Worm (Caenorhabditis elegans) whole organism, late embryonic: Measurements from ENCODE around the gene rpl-9.
"Not testable (repeated sequence)": the region's sequence is repeated elsewhere in the genome, so short reads cannot be mapped to it uniquely, and the experiment has no call there.

Source experiments
- K02D7.2 ChIP-seq: sonication (generic microtip); optimal IDR thresholded peaks from 2 replicates; lab custom pipeline; 2017; ENCODE audit warnings: mild to moderate bottlenecking, missing genetic modification characterization, missing compliant biosample characterization
- K09A11.1 ChIP-seq: sonication (generic microtip); optimal IDR thresholded peaks from 2 replicates; lab custom pipeline; 2017; ENCODE audit warnings: antibody characterized with exemption, mild to moderate bottlenecking, missing genetic modification characterization, missing compliant biosample characterization; ENCODE audit not compliant: insufficient read depth
- T23F11.4 ChIP-seq: fragments of 200-800 bp; sonication (Bioruptor generic); optimal IDR thresholded peaks from 2 replicates; lab custom pipeline; 2018; ENCODE audit warnings: mild to moderate bottlenecking, missing genetic modification characterization, missing compliant biosample characterization
- Y22D7AL.16 ChIP-seq: sonication (generic microtip); optimal IDR thresholded peaks from 2 replicates; lab custom pipeline; 2016; ENCODE audit warnings: missing genetic modification characterization, missing compliant biosample characterization
- ceh-18 ChIP-seq: sonication (generic microtip); optimal IDR thresholded peaks from 2 replicates; lab custom pipeline; 2016; ENCODE audit warnings: missing genetic modification characterization, missing compliant biosample characterization
- ceh-19 ChIP-seq: fragments of 200-800 bp; sonication (Bioruptor generic); optimal IDR thresholded peaks from 2 replicates; lab custom pipeline; 2018; ENCODE audit warnings: mild to moderate bottlenecking, missing genetic modification characterization, missing compliant biosample characterization
- ceh-30 ChIP-seq: fragments of 150-350 bp; optimal IDR thresholded peaks from 2 replicates; lab custom pipeline; 2014; ENCODE audit warnings: missing biosample characterization, missing genetic modification characterization
- ceh-31 ChIP-seq: sonication (generic microtip); optimal IDR thresholded peaks from 2 replicates; lab custom pipeline; 2016; ENCODE audit warnings: missing genetic modification characterization, missing compliant biosample characterization
- ceh-34 ChIP-seq: sonication (generic microtip); optimal IDR thresholded peaks from 2 replicates; lab custom pipeline; 2016; ENCODE audit warnings: mild to moderate bottlenecking, missing genetic modification characterization, missing compliant biosample characterization
- ceh-45 ChIP-seq: fragments of 200-800 bp; sonication (Bioruptor generic); IDR thresholded peaks from 2 replicates; pipeline ENCODE4 v1.3.6; 2022; ENCODE audit warnings: missing genetic modification reagents, missing genetic modification characterization, missing compliant biosample characterization
- ceh-48 ChIP-seq: sonication (generic microtip); optimal IDR thresholded peaks from 2 replicates; lab custom pipeline; 2016; ENCODE audit warnings: missing genetic modification characterization, inconsistent platforms, missing compliant biosample characterization
- ceh-6 ChIP-seq: fragments of 200-800 bp; sonication (Bioruptor generic); optimal IDR thresholded peaks from 2 replicates; lab custom pipeline; 2018; ENCODE audit warnings: mild to moderate bottlenecking, missing genetic modification characterization, missing compliant biosample characterization
- dmd-4 ChIP-seq: sonication (generic microtip); optimal IDR thresholded peaks from 2 replicates; lab custom pipeline; 2016; ENCODE audit warnings: borderline replicate concordance, missing genetic modification characterization, missing compliant biosample characterization
- elt-2 ChIP-seq: sonication (generic microtip); optimal IDR thresholded peaks from 2 replicates; lab custom pipeline; 2016; ENCODE audit warnings: missing genetic modification reagents, missing genetic modification characterization, missing compliant biosample characterization
- eyg-1 ChIP-seq: sonication (generic microtip); optimal IDR thresholded peaks from 2 replicates; lab custom pipeline; 2016; ENCODE audit warnings: missing genotype, missing genetic modification characterization, missing compliant biosample characterization
- fax-1 ChIP-seq: sonication (generic microtip); optimal IDR thresholded peaks from 2 replicates; lab custom pipeline; 2016; ENCODE audit warnings: missing genotype, missing genetic modification characterization, missing compliant biosample characterization
- fkh-6 ChIP-seq: sonication (generic microtip); optimal IDR thresholded peaks from 2 replicates; lab custom pipeline; 2016; ENCODE audit warnings: missing genetic modification characterization, missing compliant biosample characterization
- gmeb-2 ChIP-seq: sonication (generic microtip); optimal IDR thresholded peaks from 2 replicates; lab custom pipeline; 2016; ENCODE audit warnings: missing genetic modification characterization, inconsistent platforms, missing compliant biosample characterization
- hlh-13 ChIP-seq: fragments of 200-800 bp; sonication (Bioruptor generic); optimal IDR thresholded peaks from 2 replicates; lab custom pipeline; 2018; ENCODE audit warnings: mild to moderate bottlenecking, missing genetic modification characterization, missing compliant biosample characterization
- hlh-30 ChIP-seq: sonication (generic microtip); optimal IDR thresholded peaks from 2 replicates; lab custom pipeline; 2017; ENCODE audit warnings: antibody characterized with exemption, missing genetic modification characterization, missing compliant biosample characterization; ENCODE audit not compliant: insufficient read depth
- mec-3 ChIP-seq: sonication (generic microtip); optimal IDR thresholded peaks from 2 replicates; lab custom pipeline; 2016; ENCODE audit warnings: borderline replicate concordance, missing genetic modification characterization, missing compliant biosample characterization
- nhr-11 ChIP-seq: fragments of 150-350 bp; optimal IDR thresholded peaks from 2 replicates; lab custom pipeline; 2014; ENCODE audit warnings: missing biosample characterization, missing genetic modification characterization
- odd-2 ChIP-seq: sonication (generic microtip); optimal IDR thresholded peaks from 2 replicates; lab custom pipeline; 2017; ENCODE audit warnings: antibody characterized with exemption, mild to moderate bottlenecking, missing genetic modification characterization, missing compliant biosample characterization
- pag-3 ChIP-seq: sonication (generic microtip); optimal IDR thresholded peaks from 2 replicates; lab custom pipeline; 2016; ENCODE audit warnings: missing compliant biosample characterization, missing genetic modification characterization, borderline replicate concordance
- pha-2 ChIP-seq: sonication (generic microtip); optimal IDR thresholded peaks from 2 replicates; lab custom pipeline; 2017; ENCODE audit warnings: mild to moderate bottlenecking, missing genetic modification characterization, missing compliant biosample characterization
- pha-4 ChIP-seq: fragments of 150-350 bp; optimal IDR thresholded peaks from 2 replicates; lab custom pipeline; 2018; ENCODE audit warnings: missing biosample characterization, missing genetic modification reagents, missing genetic modification characterization
- pqm-1 ChIP-seq: sonication (generic microtip); optimal IDR thresholded peaks from 2 replicates; lab custom pipeline; 2016; ENCODE audit warnings: missing genetic modification characterization, missing compliant biosample characterization
- pros-1 ChIP-seq: fragments of 150-350 bp; optimal IDR thresholded peaks from 2 replicates; lab custom pipeline; 2014; ENCODE audit warnings: missing biosample characterization, missing genetic modification reagents, missing genetic modification characterization
- ref-2 ChIP-seq: sonication (generic microtip); optimal IDR thresholded peaks from 2 replicates; lab custom pipeline; 2016; ENCODE audit warnings: missing genetic modification characterization, missing compliant biosample characterization
- sox-4 ChIP-seq: sonication (generic microtip); optimal IDR thresholded peaks from 2 replicates; lab custom pipeline; 2017; ENCODE audit warnings: mild to moderate bottlenecking, missing genetic modification characterization, inconsistent platforms, missing compliant biosample characterization
- syd-9 ChIP-seq: sonication (generic microtip); optimal IDR thresholded peaks from 2 replicates; lab custom pipeline; 2016; ENCODE audit warnings: mild to moderate bottlenecking, missing genetic modification characterization, moderate library complexity, missing compliant biosample characterization
- tbx-7 ChIP-seq: sonication (generic microtip); optimal IDR thresholded peaks from 2 replicates; lab custom pipeline; 2016; ENCODE audit warnings: missing genotype, missing genetic modification characterization, missing compliant biosample characterization
- unc-3 ChIP-seq, 2 experiments: fragments of 200-800 bp in 1 of 2; sonication (Bioruptor generic) in 1 of 2; sonication (generic microtip) in 1 of 2; conservative IDR thresholded peaks in 1 of 2; optimal IDR thresholded peaks in 1 of 2; 2 replicates each; pipeline versions ENCODE4 v1.3.6 to Lab custom; 2016 to 2022; ENCODE audit warnings: missing compliant biosample characterization in 2 of 2, missing genetic modification characterization in 2 of 2, missing genetic modification reagents in 1 of 2
- unc-86 ChIP-seq: sonication (generic microtip); optimal IDR thresholded peaks from 2 replicates; lab custom pipeline; 2016; ENCODE audit warnings: missing genetic modification characterization, missing compliant biosample characterization
- ztf-16 ChIP-seq: sonication (generic microtip); optimal IDR thresholded peaks from 2 replicates; lab custom pipeline; 2017; ENCODE audit warnings: missing genetic modification characterization, missing compliant biosample characterization

The rpl-9 gene

DNA sequence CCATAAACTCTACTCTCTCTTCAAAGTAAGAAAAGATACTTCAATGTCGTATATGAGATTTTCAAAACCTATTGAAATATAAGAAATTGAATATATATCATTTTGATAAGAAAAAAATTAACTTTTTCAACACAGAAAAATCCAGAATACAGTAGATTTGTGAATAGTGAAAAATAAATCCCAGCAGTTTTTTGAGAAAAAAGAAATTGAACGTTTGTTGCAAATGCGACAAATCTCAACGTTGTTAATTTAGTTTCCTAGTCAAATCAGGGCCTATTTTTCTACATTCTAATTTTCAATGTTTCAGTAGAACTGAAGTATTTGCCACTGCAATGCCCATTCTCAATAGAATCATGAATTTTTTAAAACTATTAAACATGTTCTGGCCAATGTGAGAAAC lies 41.9 kb upstream of the rpl-9 start, which contains the start of gene T04A6.2:
Gene T04A6.2 (plus strand): TSS at position 301 of the 400 bp plus-strand sequence.
- TF ChIP-seq ceh-18 (tag; lab: Kevin White, UChicago) (no peak), eyg-1 (tag; lab: Kevin White, UChicago) (no peak), mec-3 (tag; lab: Kevin White, UChicago) (no peak), ref-2 (tag; lab: Kevin White, UChicago) (no peak), K09A11.1 (no peak), dmd-4 (tag; lab: Kevin White, UChicago) (no peak), ceh-31 (tag; lab: Kevin White, UChicago) (no peak), nhr-11 (tag; lab: Kevin White, UChicago) (no peak)

DNA sequence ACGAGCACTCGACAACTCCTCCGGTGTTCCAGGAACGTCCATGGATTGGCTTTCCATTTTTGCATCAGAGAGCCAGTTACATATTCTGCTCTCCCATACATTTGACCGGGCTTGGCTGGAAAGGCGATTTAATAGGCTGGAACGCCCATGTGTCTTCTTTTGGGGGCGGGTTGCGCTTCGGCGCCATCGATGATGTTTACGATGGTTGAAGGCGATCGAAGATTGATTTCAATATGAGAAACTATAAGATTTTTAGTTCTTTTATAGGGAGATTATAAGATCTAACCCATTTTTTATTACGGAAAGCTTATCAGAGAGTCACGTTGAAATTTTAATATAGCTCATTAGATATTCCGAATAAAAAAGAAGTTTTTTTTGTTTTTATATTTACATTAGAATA lies 36.5 kb upstream of the rpl-9 start, which contains the start of gene nsph-4.3:
Gene nsph-4.3 (minus strand): TSS at position 101 of the 400 bp plus-strand sequence.
- TF ChIP-seq K02D7.2: no peak
- TF ChIP-seq elt-2 (tag; lab: Kevin White, UChicago): no peak
- no peak for TF ChIP-seq pros-1
- no peak for TF ChIP-seq sox-4 (tag; lab: Kevin White, UChicago)
- TF ChIP-seq unc-86: no peak
- no peak for TF ChIP-seq odd-2
- TF ChIP-seq pqm-1: no peak
- no peak for TF ChIP-seq dmd-4 (tag; lab: Kevin White, UChicago)
- no peak for TF ChIP-seq pha-4 (tag; lab: Kevin White, UChicago)
- TF ChIP-seq ceh-34 (tag; lab: Kevin White, UChicago): no peak
- TF ChIP-seq unc-3 (GFP tag; conservative IDR thresholded peaks at IDR 0.05; lab: Robert Waterston, UW): no peak
- no peak for TF ChIP-seq unc-3 (tag; optimal IDR thresholded peaks at IDR 0.05; lab: Kevin White, UChicago)
- no peak for TF ChIP-seq T23F11.4 (GFP tag; lab: Kevin White, UChicago)
- no peak for TF ChIP-seq hlh-30 (tag; lab: Kevin White, UChicago)
- no peak for TF ChIP-seq gmeb-2 (tag; lab: Kevin White, UChicago)
- TF ChIP-seq tbx-7 (tag; lab: Kevin White, UChicago): no peak
- no peak for TF ChIP-seq pag-3 (tag; lab: Kevin White, UChicago)
- no peak for TF ChIP-seq ztf-16 (tag; lab: Kevin White, UChicago)
- no peak for TF ChIP-seq syd-9 (tag; lab: Kevin White, UChicago)
- TF ChIP-seq Y22D7AL.16 (tag; lab: Kevin White, UChicago): no peak

DNA sequence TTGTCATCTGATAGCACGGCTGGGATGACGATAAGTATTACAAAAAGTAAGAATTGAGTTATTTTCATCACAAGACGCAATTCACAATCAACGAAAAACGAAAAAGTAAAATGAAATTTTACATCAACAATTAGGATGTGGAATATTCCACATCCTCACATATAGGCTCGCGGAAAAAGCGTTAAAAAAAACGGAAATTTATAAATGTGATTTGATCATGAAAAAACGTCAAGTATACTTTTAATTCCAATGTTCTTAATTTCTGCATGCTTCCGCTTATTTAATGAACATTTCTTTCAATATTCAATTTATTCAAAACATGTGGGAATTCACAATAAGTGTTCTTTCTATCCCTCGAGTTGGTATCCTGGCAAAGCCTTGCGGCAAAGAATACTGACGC lies 35.6 kb upstream of the rpl-9 start, which contains the start of gene T04A6.3:
Gene T04A6.3 (minus strand): TSS at position 101 of the 400 bp plus-strand sequence.
- no peak for TF ChIP-seq ceh-19 (GFP tag; lab: Kevin White, UChicago)
- no peak for TF ChIP-seq odd-2
- no peak for TF ChIP-seq unc-3 (GFP tag; conservative IDR thresholded peaks at IDR 0.05; lab: Robert Waterston, UW)
- TF ChIP-seq unc-3 (tag; optimal IDR thresholded peaks at IDR 0.05; lab: Kevin White, UChicago): no peak
- TF ChIP-seq ceh-30 (tag; lab: Kevin White, UChicago): no peak
- no peak for TF ChIP-seq ceh-48 (tag; lab: Kevin White, UChicago)
- no peak for TF ChIP-seq hlh-13 (GFP tag; lab: Kevin White, UChicago)
- no peak for TF ChIP-seq ceh-6 (GFP tag; lab: Kevin White, UChicago)
- TF ChIP-seq fkh-6: no peak
- no peak for TF ChIP-seq pha-2 (tag; lab: Kevin White, UChicago)
- TF ChIP-seq elt-2 (tag; lab: Kevin White, UChicago): no peak
- TF ChIP-seq ceh-45 (GFP tag; lab: Robert Waterston, UW): no peak
- no peak for TF ChIP-seq ref-2 (tag; lab: Kevin White, UChicago)
- TF ChIP-seq pqm-1: no peak

DNA sequence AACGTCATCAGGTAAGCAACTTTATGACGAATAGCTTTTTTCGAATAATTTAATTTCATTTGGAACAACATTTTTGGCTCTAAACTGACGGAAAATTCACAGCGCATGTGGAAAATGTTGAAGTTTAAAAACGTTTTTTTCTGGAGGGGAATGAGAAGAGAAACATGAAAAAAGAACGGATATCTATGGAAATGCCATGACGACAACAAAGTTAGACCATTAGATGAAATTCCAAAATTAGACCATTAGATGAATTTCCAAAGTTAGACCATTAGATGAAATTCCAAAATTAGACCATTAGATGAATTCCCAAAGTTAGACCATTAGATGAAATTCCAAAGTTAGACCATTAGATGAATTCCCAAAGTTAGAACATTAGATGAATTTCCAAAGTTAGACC lies 21.9 kb upstream of the rpl-9 start, which contains the start of gene Y80D4G.2:
Gene Y80D4G.2 (minus strand): TSS at position 101 of the 400 bp plus-strand sequence.
- TF ChIP-seq ceh-48 (tag; lab: Kevin White, UChicago); fax-1 (tag; lab: Kevin White, UChicago); pros-1: not testable (repeated sequence)
